Worm (Caenorhabditis elegans) whole organism, L4/young adult: Measurements from ENCODE around the gene F36H5.14.
"Not testable (repeated sequence)": the region's sequence is repeated elsewhere in the genome, so short reads cannot be mapped to it uniquely, and the experiment has no call there.

Experiments used
- W03F9.2 ChIP-seq: fragments of 150-350 bp; optimal IDR thresholded peaks from 2 replicates; lab custom pipeline; 2014; ENCODE audit warnings: missing biosample characterization, missing genetic modification characterization
- dao-5 ChIP-seq: sonication (generic microtip); optimal IDR thresholded peaks from 2 replicates; lab custom pipeline; 2016; ENCODE audit warnings: missing genotype, missing genetic modification characterization, moderate library complexity, missing compliant biosample characterization
- him-1 ChIP-seq: sonication (generic microtip); optimal IDR thresholded peaks from 2 replicates; lab custom pipeline; 2016; ENCODE audit warnings: missing genotype, missing genetic modification reagents, missing genetic modification characterization, missing compliant biosample characterization

F36H5.14 gene

DNA sequence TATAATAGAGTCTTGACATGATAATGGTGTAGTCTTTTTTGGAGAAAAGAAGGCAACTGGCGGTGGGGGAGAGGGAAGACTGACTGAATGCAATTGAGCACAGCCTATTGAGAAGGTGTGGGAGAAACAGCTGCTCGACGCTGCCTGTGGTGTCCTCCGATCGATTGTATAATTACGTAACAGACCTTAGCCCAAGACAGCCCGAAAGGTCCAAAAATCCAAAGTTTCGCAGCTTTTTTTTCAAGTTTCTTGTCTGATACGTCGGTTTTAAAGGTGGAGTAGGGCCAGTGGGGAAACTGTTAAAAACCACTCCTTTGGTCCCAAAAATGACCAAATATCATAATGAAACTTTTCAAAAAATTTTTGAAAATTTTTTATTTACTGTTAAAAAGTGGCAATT lies 12.8 kb downstream of the F36H5.14 start, which contains the start of the genes C08F1.6 and fbxb-13:
Gene C08F1.6 (minus strand): TSS at position 101 of the 400 bp plus-strand sequence.
Gene fbxb-13 (plus strand): TSS at position 191 of the 400 bp plus-strand sequence.
- TF ChIP-seq W03F9.2 (tag; lab: Kevin White, UChicago), result no peak
- no peak for TF ChIP-seq him-1
- TF ChIP-seq dao-5, result no peak

DNA sequence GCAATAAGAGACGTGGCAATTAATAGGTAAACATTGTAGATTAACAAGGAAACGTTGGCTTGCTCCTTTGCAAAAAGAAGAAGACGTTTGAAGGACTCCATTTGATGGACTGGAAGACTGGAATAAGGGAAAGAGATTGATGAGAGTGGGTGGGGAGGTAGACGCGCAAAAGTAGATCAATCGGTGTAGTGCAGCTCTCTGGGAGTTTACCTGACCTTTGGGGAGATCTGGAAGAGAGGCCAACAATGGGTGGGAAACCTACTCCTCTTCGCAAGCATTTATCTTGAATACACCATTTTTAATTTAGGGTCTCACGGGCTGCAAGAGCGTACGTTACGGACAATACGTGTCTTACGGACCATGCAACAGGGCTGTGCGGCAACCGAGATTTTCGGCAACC lies 31.0 kb downstream of the F36H5.14 start, which contains the start of gene C08F1.12:
Gene C08F1.12 (minus strand): TSS at position 101 of the 400 bp plus-strand sequence.
- TF ChIP-seq W03F9.2 (tag; lab: Kevin White, UChicago), result no peak
- no peak for TF ChIP-seq him-1
- TF ChIP-seq dao-5, result no peak

DNA sequence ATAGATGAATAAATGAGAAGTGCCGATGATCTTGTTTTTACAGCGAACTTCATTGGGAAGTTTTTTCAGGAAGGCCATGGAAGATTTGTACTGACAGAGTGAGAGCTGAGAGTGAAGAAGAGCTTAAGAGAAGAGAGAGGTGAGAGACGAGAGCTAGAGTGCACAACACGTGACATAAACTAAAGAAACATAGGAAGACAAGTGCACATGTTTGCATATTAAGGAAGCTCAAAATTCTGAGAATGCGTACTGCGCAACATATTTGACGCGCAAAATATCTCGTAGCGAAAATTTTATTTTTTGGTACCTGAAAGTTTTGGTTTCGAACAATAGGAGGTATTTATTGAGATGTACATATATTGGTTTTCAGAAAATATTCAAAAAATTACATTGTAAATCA lies 32.9 kb downstream of the F36H5.14 start, which contains the start of gene C08F1.8:
Gene C08F1.8 (minus strand): TSS at position 101 of the 400 bp plus-strand sequence.
- TF ChIP-seq him-1 (no peak), W03F9.2 (tag; lab: Kevin White, UChicago) (no peak), dao-5 (no peak)

DNA sequence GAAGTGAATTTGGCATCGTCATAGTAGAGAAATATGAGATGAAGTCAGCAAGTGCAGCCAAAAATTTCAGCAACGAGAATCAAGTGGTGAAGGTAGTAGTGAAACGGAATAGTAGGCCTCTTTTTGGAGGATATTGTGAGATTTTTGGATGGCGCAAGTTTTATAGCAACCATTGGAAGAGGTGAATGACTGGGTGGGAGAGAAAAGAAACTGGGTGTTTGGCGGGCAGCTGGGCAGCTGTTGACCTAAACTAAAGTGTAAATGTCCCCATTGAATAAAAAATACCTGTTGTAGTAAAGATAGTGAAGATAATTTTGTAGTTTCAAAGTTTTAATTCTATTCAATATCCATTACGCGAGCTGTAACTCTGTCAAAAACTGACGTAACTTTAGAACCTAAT lies 40.7 kb downstream of the F36H5.14 start:
- TF ChIP-seq W03F9.2 (tag; lab: Kevin White, UChicago), result no peak
- TF ChIP-seq dao-5, result no peak
- no peak for TF ChIP-seq him-1

DNA sequence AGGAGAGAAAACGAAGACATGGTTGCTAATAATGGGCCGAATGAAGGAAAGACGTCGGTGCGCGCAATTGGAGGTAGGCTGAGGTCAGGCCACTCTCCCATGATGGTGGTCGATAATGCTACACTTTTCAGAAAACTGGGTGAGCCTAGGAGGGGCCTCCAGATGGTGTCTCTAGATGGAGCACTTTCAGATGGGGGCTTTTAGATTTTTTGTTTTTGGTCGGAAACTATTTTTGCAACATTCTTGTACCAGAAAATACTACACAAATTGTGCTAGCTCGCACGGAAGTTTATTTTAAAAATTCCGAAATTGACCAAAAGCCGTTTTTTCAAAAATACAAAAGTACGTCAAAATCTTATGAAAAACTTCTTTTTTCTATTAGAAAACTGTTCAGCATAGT lies 43.0 kb downstream of the F36H5.14 start, which contains the start of gene fbxb-10:
Gene fbxb-10 (minus strand): TSS at position 101 of the 400 bp plus-strand sequence.
- no peak for TF ChIP-seq him-1
- TF ChIP-seq W03F9.2 (tag; lab: Kevin White, UChicago), result no peak
- no peak for TF ChIP-seq dao-5

DNA sequence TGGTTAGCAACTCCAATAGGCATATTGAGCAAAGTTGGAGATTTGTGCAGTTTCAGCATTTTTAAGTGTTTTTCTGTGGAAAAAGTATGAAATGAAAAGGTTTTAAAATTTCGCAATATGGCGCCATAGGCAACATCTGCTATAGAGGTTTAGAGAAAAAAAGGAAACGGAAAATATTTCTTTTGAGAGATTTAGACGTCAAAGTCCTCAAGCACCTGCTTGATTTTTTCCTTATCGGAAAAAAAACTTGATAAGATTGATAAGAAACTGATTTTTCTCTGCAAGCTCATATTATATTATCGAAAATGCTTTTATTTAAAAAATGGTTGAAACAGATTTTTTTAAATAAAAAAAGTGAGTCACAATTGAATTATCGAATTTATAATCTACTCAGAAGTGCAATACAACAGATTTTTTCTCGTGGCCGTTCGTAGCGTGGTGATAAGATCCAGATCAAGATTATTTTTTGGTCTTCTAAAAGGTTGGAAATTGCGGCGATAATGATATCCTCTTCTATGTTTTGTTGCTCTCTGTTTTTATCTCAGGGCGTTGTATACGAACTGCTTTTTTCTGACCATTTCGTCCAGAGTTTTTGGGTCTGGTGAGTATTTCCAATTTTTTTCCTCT lies 44.7 kb downstream of the F36H5.14 start, which contains the start of gene fbxc-19:
Gene fbxc-19 (plus strand): TSS at position 536 of the 627 bp plus-strand sequence.
- TF ChIP-seq W03F9.2 (tag; lab: Kevin White, UChicago) (peak; percentile 44), him-1 (no peak)

DNA sequence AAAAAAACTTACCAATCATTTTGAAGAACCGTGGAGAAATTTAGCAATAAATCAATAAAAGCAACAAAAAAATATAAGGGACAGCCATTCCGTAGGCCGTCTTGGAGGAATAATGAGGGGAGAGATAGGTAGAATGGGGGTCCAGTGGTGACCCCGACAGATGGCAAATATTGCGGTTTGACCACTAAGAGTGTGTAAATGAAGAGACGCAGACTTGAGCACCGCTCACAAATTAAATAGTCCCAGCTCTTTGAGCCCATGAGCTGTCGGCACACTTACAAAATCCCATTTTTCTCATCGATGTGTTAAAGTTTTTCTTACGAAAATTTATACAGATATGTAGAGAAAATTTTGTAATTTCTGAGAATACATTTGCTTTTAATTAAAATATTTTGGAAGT lies 45.4 kb downstream of the F36H5.14 start, which contains the start of gene fbxa-3:
Gene fbxa-3 (minus strand): TSS at position 101 of the 400 bp plus-strand sequence.
- TF ChIP-seq W03F9.2 (tag; lab: Kevin White, UChicago), result no peak
- no peak for TF ChIP-seq him-1
- TF ChIP-seq dao-5, result no peak

DNA sequence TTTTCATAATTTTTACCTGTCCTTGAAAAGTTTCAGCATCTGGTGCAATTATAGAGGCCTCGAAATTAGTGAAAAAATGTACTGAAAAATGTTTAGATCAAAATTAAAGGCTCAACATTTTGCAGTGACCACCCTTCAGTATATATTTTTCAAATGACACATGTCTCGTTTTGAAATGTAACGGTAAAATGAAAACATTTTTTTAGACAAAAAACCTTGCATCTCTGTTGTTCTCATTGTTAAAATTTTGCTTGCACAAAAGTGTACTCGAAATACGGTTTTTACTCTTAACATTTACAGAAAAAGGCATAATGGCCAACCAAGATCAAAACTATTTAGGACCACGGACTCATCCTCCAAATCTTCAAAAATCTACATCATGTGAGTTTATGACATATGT lies 49.0 kb downstream of the F36H5.14 start, which contains the start of gene math-41:
Gene math-41 (plus strand): TSS at position 301 of the 400 bp plus-strand sequence.
- TF ChIP-seq dao-5; W03F9.2 (tag; lab: Kevin White, UChicago); him-1: not testable (repeated sequence)
